Fruit fly (Drosophila melanogaster) whole organism, prepupa: ENCODE measurements around the gene CG3473.

Experiments
- Blimp-1 ChIP-seq: fragments of 200-800 bp; sonication (Bioruptor generic); optimal IDR thresholded peaks from 3 replicates; lab custom pipeline; 2017; ENCODE audit warnings: missing biosample characterization, missing genetic modification characterization, mild to moderate bottlenecking, moderate library complexity, missing genetic modification reagents
- CG10631 ChIP-seq: fragments of 200-800 bp; sonication (Bioruptor generic); optimal IDR thresholded peaks from 2 replicates; lab custom pipeline; 2016; ENCODE audit warnings: missing biosample characterization, missing genetic modification characterization
- CG11294 ChIP-seq: fragments of 200-800 bp; sonication (Bioruptor generic); IDR thresholded peaks from 2 replicates; pipeline ENCODE4 v1.3.6; 2022; ENCODE audit warnings: missing biosample characterization, missing genetic modification characterization
- CG11762 ChIP-seq: fragments of 200-800 bp; sonication (Bioruptor generic); optimal IDR thresholded peaks from 3 replicates; lab custom pipeline; 2016; ENCODE audit warnings: missing biosample characterization, missing genetic modification characterization; ENCODE audit not compliant: insufficient read depth
- CG15336 ChIP-seq: fragments of 200-800 bp; sonication (Bioruptor generic); IDR thresholded peaks from 2 replicates; pipeline ENCODE4 v1.3.6; 2022; ENCODE audit warnings: missing biosample characterization, missing genetic modification characterization
- CG1621 ChIP-seq: fragments of 200-800 bp; sonication (Bioruptor generic); optimal IDR thresholded peaks from 3 replicates; lab custom pipeline; 2018; ENCODE audit warnings: missing biosample characterization, mild to moderate bottlenecking, missing genetic modification characterization
- CG16779 ChIP-seq: fragments of 200-800 bp; sonication (Bioruptor generic); optimal IDR thresholded peaks from 3 replicates; lab custom pipeline; 2017; ENCODE audit warnings: missing biosample characterization, mild to moderate bottlenecking, missing genetic modification characterization
- CG3032 ChIP-seq: fragments of 200-800 bp; optimal IDR thresholded peaks from 2 replicates; lab custom pipeline; 2019; ENCODE audit warnings: missing biosample characterization, mild to moderate bottlenecking, missing genetic modification characterization, moderate library complexity
- CG32006 ChIP-seq: fragments of 200-800 bp; sonication (Bioruptor generic); optimal IDR thresholded peaks from 3 replicates; lab custom pipeline; 2017; ENCODE audit warnings: missing biosample characterization, mild to moderate bottlenecking, missing genetic modification characterization
- CG4318 ChIP-seq: fragments of 200-800 bp; sonication (Bioruptor generic); optimal IDR thresholded peaks from 3 replicates; lab custom pipeline; 2017; ENCODE audit warnings: missing biosample characterization, mild to moderate bottlenecking, missing genetic modification characterization
- CG6163 ChIP-seq: fragments of 200-800 bp; sonication (Bioruptor generic); IDR thresholded peaks from 3 replicates; pipeline ENCODE4 v1.3.6; 2022; ENCODE audit warnings: missing biosample characterization, missing genetic modification characterization
- CG6792 ChIP-seq: fragments of 200-800 bp; sonication (Bioruptor generic); optimal IDR thresholded peaks from 3 replicates; lab custom pipeline; 2016; ENCODE audit warnings: missing biosample characterization, missing genetic modification characterization
- CG6808 ChIP-seq: fragments of 200-800 bp; sonication (Bioruptor generic); optimal IDR thresholded peaks from 3 replicates; lab custom pipeline; 2017; ENCODE audit warnings: missing biosample characterization, missing genetic modification characterization, mild to moderate bottlenecking, moderate library complexity, missing genetic modification reagents
- CG6854 ChIP-seq: fragments of 200-800 bp; sonication (Bioruptor generic); optimal IDR thresholded peaks from 2 replicates; lab custom pipeline; 2017; ENCODE audit warnings: missing biosample characterization, mild to moderate bottlenecking, missing genetic modification characterization
- CG7368 ChIP-seq: fragments of 200-800 bp; sonication (Bioruptor generic); optimal IDR thresholded peaks from 3 replicates; lab custom pipeline; 2016; ENCODE audit warnings: missing biosample characterization, missing genetic modification characterization
- CG8319 ChIP-seq: fragments of 200-800 bp; sonication (Bioruptor generic); optimal IDR thresholded peaks from 3 replicates; lab custom pipeline; 2016; ENCODE audit warnings: missing biosample characterization, missing genetic modification characterization
- CG8632 ChIP-seq: fragments of 200-800 bp; sonication (Bioruptor generic); optimal IDR thresholded peaks from 3 replicates; lab custom pipeline; 2016; ENCODE audit warnings: missing biosample characterization, missing genetic modification characterization
- CG9139 ChIP-seq: fragments of 200-800 bp; sonication (Bioruptor generic); optimal IDR thresholded peaks from 3 replicates; lab custom pipeline; 2017; ENCODE audit warnings: missing biosample characterization, mild to moderate bottlenecking, missing genetic modification characterization
- Eip75B ChIP-seq: fragments of 200-800 bp; sonication (Bioruptor generic); optimal IDR thresholded peaks from 3 replicates; lab custom pipeline; 2016; ENCODE audit warnings: missing biosample characterization, missing genetic modification characterization
- Eip78C ChIP-seq: fragments of 200-800 bp; sonication (Bioruptor generic); peaks from one replicate; lab custom pipeline; 2016; ENCODE audit warnings: missing biosample characterization, missing genetic modification characterization
- Eip93F ChIP-seq: fragments of 200-800 bp; sonication (Bioruptor generic); optimal IDR thresholded peaks from 2 replicates; lab custom pipeline; 2016; ENCODE audit warnings: missing biosample characterization, mild to moderate bottlenecking, missing genetic modification characterization
- Ets96B ChIP-seq: fragments of 200-800 bp; optimal IDR thresholded peaks from 2 replicates; lab custom pipeline; 2019; ENCODE audit warnings: missing biosample characterization, mild to moderate bottlenecking, missing genetic modification characterization, moderate library complexity
- Gug ChIP-seq: fragments of 200-800 bp; sonication (Bioruptor generic); IDR thresholded peaks from 2 replicates; pipeline ENCODE4 v1.3.6; 2022; ENCODE audit warnings: missing biosample characterization, missing genetic modification characterization
- Lpt ChIP-seq: fragments of 200-800 bp; sonication (Bioruptor generic); optimal IDR thresholded peaks from 3 replicates; lab custom pipeline; 2016; ENCODE audit warnings: missing biosample characterization, missing genetic modification characterization
- Met ChIP-seq: fragments of 200-800 bp; sonication (Bioruptor generic); optimal IDR thresholded peaks from 3 replicates; lab custom pipeline; 2016; ENCODE audit warnings: missing biosample characterization, missing genetic modification characterization
- Smox ChIP-seq: fragments of 200-800 bp; sonication (Bioruptor generic); optimal IDR thresholded peaks from 3 replicates; lab custom pipeline; 2016; ENCODE audit warnings: missing biosample characterization, missing genetic modification characterization
- Sox14 ChIP-seq: fragments of 200-800 bp; sonication (Bioruptor generic); optimal IDR thresholded peaks from 3 replicates; lab custom pipeline; 2016; ENCODE audit warnings: missing biosample characterization, missing genetic modification characterization
- Sox15 ChIP-seq: fragments of 200-800 bp; sonication (Bioruptor generic); optimal IDR thresholded peaks from 3 replicates; lab custom pipeline; 2016; ENCODE audit warnings: missing biosample characterization, missing genetic modification characterization
- achi ChIP-seq: fragments of 200-800 bp; sonication (Bioruptor generic); optimal IDR thresholded peaks from 3 replicates; lab custom pipeline; 2016; ENCODE audit warnings: missing biosample characterization, missing genetic modification characterization
- acj6 ChIP-seq: fragments of 200-800 bp; sonication (Bioruptor generic); optimal IDR thresholded peaks from 3 replicates; lab custom pipeline; 2016; ENCODE audit warnings: missing biosample characterization, missing genetic modification characterization
- cyc ChIP-seq: fragments of 200-800 bp; sonication (Bioruptor generic); optimal IDR thresholded peaks from 3 replicates; lab custom pipeline; 2016; ENCODE audit warnings: missing biosample characterization, missing genetic modification characterization
- dac ChIP-seq: fragments of 200-800 bp; sonication (Bioruptor generic); optimal IDR thresholded peaks from 2 replicates; lab custom pipeline; 2017; ENCODE audit warnings: missing biosample characterization, mild to moderate bottlenecking, missing genetic modification characterization
- dsx ChIP-seq: fragments of 200-800 bp; optimal IDR thresholded peaks from 3 replicates; lab custom pipeline; 2019; ENCODE audit warnings: missing biosample characterization, mild to moderate bottlenecking, missing genetic modification characterization, moderate library complexity; ENCODE audit not compliant: poor library complexity, severe bottlenecking
- eg ChIP-seq: fragments of 200-800 bp; sonication (Bioruptor generic); IDR thresholded peaks from 3 replicates; pipeline ENCODE4 v1.3.6; 2022; ENCODE audit warnings: missing biosample characterization, missing genetic modification characterization
- esn ChIP-seq: fragments of 200-800 bp; sonication (Bioruptor generic); optimal IDR thresholded peaks from 2 replicates; lab custom pipeline; 2016; ENCODE audit warnings: missing biosample characterization, mild to moderate bottlenecking, missing genetic modification characterization, moderate library complexity
- fkh ChIP-seq: fragments of 200-800 bp; sonication (Bioruptor generic); optimal IDR thresholded peaks from 3 replicates; lab custom pipeline; 2017; ENCODE audit warnings: missing biosample characterization, mild to moderate bottlenecking, missing genetic modification characterization, moderate library complexity
- lz ChIP-seq: fragments of 200-800 bp; sonication (Bioruptor generic); optimal IDR thresholded peaks from 3 replicates; lab custom pipeline; 2016; ENCODE audit warnings: missing biosample characterization, missing genetic modification characterization
- net ChIP-seq: fragments of 200-800 bp; sonication (Bioruptor generic); optimal IDR thresholded peaks from 3 replicates; lab custom pipeline; 2016; ENCODE audit warnings: missing biosample characterization, missing genetic modification characterization
- pdm3 ChIP-seq: fragments of 200-800 bp; sonication (Bioruptor generic); optimal IDR thresholded peaks from 3 replicates; lab custom pipeline; 2016; ENCODE audit warnings: missing biosample characterization, missing genetic modification characterization
- salr ChIP-seq, 2 experiments: fragments of 200-800 bp; sonication (Bioruptor generic); optimal IDR thresholded peaks; 3 replicates each; lab custom pipeline; 2016 to 2018; ENCODE audit warnings: missing biosample characterization in 2 of 2, missing genetic modification characterization in 2 of 2, mild to moderate bottlenecking in 1 of 2
- topi ChIP-seq: fragments of 200-800 bp; sonication (Bioruptor generic); optimal IDR thresholded peaks from 3 replicates; lab custom pipeline; 2016; ENCODE audit warnings: missing biosample characterization, missing genetic modification characterization
- vri ChIP-seq: fragments of 200-800 bp; sonication (Bioruptor generic); optimal IDR thresholded peaks from 3 replicates; lab custom pipeline; 2016; ENCODE audit warnings: missing biosample characterization, mild to moderate bottlenecking, missing genetic modification characterization

Gene CG3473

dm6 chr2L:14563626-14564025 lies at the start of gene CG3473:
TSS of gene CG3473 (minus strand) at chr2L:14563726.
- TF ChIP-seq Lpt: no peak
- TF ChIP-seq CG3032 (tag; lab: Kevin White, UChicago): no peak
- no peak for TF ChIP-seq CG6854
- TF ChIP-seq Eip93F (GFP tag; lab: Kevin White, UChicago): no peak
- no peak for TF ChIP-seq CG6808
- no peak for TF ChIP-seq Sox14 (GFP tag; lab: Kevin White, UChicago)
- TF ChIP-seq cyc (GFP tag; lab: Kevin White, UChicago): no peak
- no peak for TF ChIP-seq Smox (GFP tag; lab: Kevin White, UChicago)
- TF ChIP-seq CG9139 (GFP tag; lab: Kevin White, UChicago): no peak
- no peak for TF ChIP-seq pdm3
- no peak for TF ChIP-seq CG11762
- no peak for TF ChIP-seq vri (GFP tag; lab: Kevin White, UChicago)

- TF ChIP-seq vri (GFP tag; lab: Kevin White, UChicago): peak; percentile 78
- no peak for TF ChIP-seq CG10631 (GFP tag; lab: Kevin White, UChicago)
Observed at dm6 chr2L:14611358-14612037, 48.0 kb upstream of the CG3473 start.

- TF ChIP-seq CG6854: peak; percentile 32
- peak; percentile 86 for TF ChIP-seq Blimp-1 (GFP tag; lab: Kevin White, UChicago)
- 0 out of 3 replicates have a peak, but pooled peaks have one; percentile 9 for TF ChIP-seq CG6163 (GFP tag; lab: Robert Waterston, UW)
- TF ChIP-seq CG6792: no peak
- TF ChIP-seq vri (GFP tag; lab: Kevin White, UChicago): peak; percentile 26
- TF ChIP-seq Smox (GFP tag; lab: Kevin White, UChicago): no peak
- TF ChIP-seq CG8632 (GFP tag; lab: Kevin White, UChicago): no peak
- TF ChIP-seq Eip78C (GFP tag; lab: Kevin White, UChicago): peak; percentile 58
Observed at dm6 chr2L:14606112-14606511, 42.6 kb upstream of the CG3473 start.

- no peak for TF ChIP-seq CG11294 (GFP tag; lab: Robert Waterston, UW)
- TF ChIP-seq eg (GFP tag; lab: Robert Waterston, UW): peak; percentile 46; the same call in 1 of the 3 replicates
- no peak for TF ChIP-seq CG3032 (tag; lab: Kevin White, UChicago)
- peak; percentile 52 for TF ChIP-seq dsx
- TF ChIP-seq salr (GFP tag; optimal IDR thresholded peaks at IDR 0.05; lab: Kevin White, UChicago): no peak
- TF ChIP-seq topi (GFP tag; lab: Kevin White, UChicago): no peak
- no peak for TF ChIP-seq Blimp-1 (GFP tag; lab: Kevin White, UChicago)
- no peak for TF ChIP-seq CG7368 (GFP tag; lab: Kevin White, UChicago)
- no peak for TF ChIP-seq acj6 (GFP tag; lab: Kevin White, UChicago)
- peak; percentile 49 for TF ChIP-seq Eip78C (GFP tag; lab: Kevin White, UChicago)
- TF ChIP-seq Met (GFP tag; lab: Kevin White, UChicago): peak; percentile 13
- TF ChIP-seq Eip75B: no peak
- TF ChIP-seq achi (GFP tag; lab: Kevin White, UChicago): no peak
- no peak for TF ChIP-seq lz (GFP tag; lab: Kevin White, UChicago)
- no peak for TF ChIP-seq CG8319 (GFP tag; lab: Kevin White, UChicago)
- TF ChIP-seq CG8632 (GFP tag; lab: Kevin White, UChicago): no peak
- no peak for TF ChIP-seq fkh (GFP tag; lab: Kevin White, UChicago)
- TF ChIP-seq Ets96B (tag; lab: Kevin White, UChicago): no peak
- no peak for TF ChIP-seq Sox15 (GFP tag; lab: Kevin White, UChicago)
- no peak for TF ChIP-seq CG6854
- TF ChIP-seq Gug (GFP tag; lab: Robert Waterston, UW): no peak
- peak; percentile 20 for TF ChIP-seq vri (GFP tag; lab: Kevin White, UChicago)
- no peak for TF ChIP-seq CG32006 (GFP tag; lab: Kevin White, UChicago)
- TF ChIP-seq Eip93F (GFP tag; lab: Kevin White, UChicago): no peak
- TF ChIP-seq CG15336 (GFP tag; lab: Robert Waterston, UW): peak; percentile 54; the same call in 1 of the 2 replicates
- no peak for TF ChIP-seq net (GFP tag; lab: Kevin White, UChicago)
- TF ChIP-seq pdm3: no peak
- TF ChIP-seq Lpt: no peak
- TF ChIP-seq dac (GFP tag; lab: Kevin White, UChicago): no peak
- peak; percentile 26 for TF ChIP-seq CG16779 (tag; lab: Kevin White, UChicago)
- no peak for TF ChIP-seq CG1621 (tag; lab: Kevin White, UChicago)
- TF ChIP-seq CG4318 (GFP tag; lab: Kevin White, UChicago): no peak
- no peak for TF ChIP-seq esn (GFP tag; lab: Kevin White, UChicago)
Observed at dm6 chr2L:14599058-14599789, 35.7 kb upstream of the CG3473 start.
